Fruit fly (Drosophila melanogaster): Measurements from ENCODE around the gene mdlc.

mdlc gene

DNA sequence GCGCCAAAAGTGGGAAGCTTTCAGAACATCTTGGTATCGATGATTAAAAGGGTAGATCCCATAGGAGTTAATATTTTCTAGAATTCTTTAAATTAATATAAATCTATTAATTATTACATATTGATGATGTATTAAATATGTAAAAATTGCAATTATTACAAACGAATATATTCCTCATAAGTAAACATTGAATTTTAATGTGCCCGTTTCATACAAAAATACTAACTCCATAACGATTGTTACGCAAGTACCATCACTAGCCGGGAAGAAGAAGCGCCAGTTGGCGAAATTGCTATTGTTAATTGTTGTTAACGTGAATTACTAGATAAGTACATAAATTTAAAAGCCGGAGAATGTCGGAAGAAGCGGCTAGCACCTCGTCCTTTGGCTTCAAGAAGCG, at the start of gene mdlc:
TSS of gene mdlc (plus strand) at position 248 of the 400 bp plus-strand sequence.
- TF ChIP-seq toe (GFP tag; optimal IDR thresholded peaks at IDR 0.05) (peak; percentile 0), bab1 (GFP tag; optimal IDR thresholded peaks at IDR 0.05) (no peak), CG11617 (GFP tag; optimal IDR thresholded peaks at IDR 0.05) (peak; percentile 14), CG5204 (GFP tag; optimal IDR thresholded peaks at IDR 0.05) (peak; percentile 7), kay (GFP tag; ENCODE audit: borderline replicate concordance) (peak; percentile 28), tj (GFP tag; optimal IDR thresholded peaks at IDR 0.05) (no peak), CG7101 (tag; optimal IDR thresholded peaks at IDR 0.05) (no peak)

DNA sequence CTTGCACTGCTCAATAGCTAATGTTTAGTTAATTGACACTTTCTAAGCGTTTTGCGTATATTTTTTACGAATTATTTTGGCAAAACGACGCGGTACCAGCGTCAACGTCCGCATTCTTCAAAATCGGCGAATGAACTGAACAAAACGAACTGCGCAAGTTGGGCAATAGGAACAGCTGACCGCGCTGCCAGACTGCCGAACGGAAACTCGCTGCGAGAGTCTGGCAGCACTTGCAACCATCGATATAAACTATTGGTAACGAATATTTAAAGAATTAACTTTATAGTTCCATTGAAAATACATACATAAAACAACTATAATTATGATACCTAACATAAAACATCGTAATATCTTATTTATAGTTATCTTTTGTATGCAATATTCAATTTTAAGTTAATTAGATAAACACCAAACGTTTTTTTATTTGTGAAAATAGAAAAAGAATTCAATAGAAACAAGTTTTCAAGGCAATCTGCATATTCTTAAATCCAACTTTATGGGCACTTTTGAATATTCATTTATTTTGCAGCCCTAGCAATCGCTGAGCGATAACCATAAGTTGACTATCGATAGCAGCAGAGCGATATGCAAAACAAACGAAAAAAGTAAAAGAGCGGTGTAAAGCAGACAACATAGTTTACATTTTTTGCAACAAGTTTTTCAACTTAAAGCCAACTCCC, 49.0 kb upstream of the mdlc start, which contains the start of the genes Hs6st and MED25:
TSS of gene Hs6st (minus strand) at position 141 of the 680 bp plus-strand sequence.
TSS of gene MED25 (plus strand) at position 576 of the 680 bp plus-strand sequence.
- TF ChIP-seq bab1 (GFP tag; optimal IDR thresholded peaks at IDR 0.05), result peak; percentile 77
- no peak for TF ChIP-seq cnc (optimal IDR thresholded peaks at IDR 0.05)
- no peak for TF ChIP-seq Crg-1 (GFP tag; optimal IDR thresholded peaks at IDR 0.05)
- TF ChIP-seq cic (GFP tag; optimal IDR thresholded peaks at IDR 0.05), result no peak
- TF ChIP-seq tj (GFP tag; optimal IDR thresholded peaks at IDR 0.05), result peak; percentile 2
- TF ChIP-seq pad (GFP tag; optimal IDR thresholded peaks at IDR 0.05), result peak; percentile 40
- peak; percentile 47 for TF ChIP-seq CG5204 (GFP tag; optimal IDR thresholded peaks at IDR 0.05)
- peak; percentile 41 for TF ChIP-seq CG11617 (GFP tag; optimal IDR thresholded peaks at IDR 0.05)
- TF ChIP-seq CG7101 (tag; optimal IDR thresholded peaks at IDR 0.05), result peak; percentile 26
- peak; percentile 17 for TF ChIP-seq CG1620 (GFP tag; optimal IDR thresholded peaks at IDR 0.05)
- no peak for TF ChIP-seq Hr96 (GFP tag; optimal IDR thresholded peaks at IDR 0.05)
- TF ChIP-seq CG14711 (tag; optimal IDR thresholded peaks at IDR 0.05), result peak; percentile 68
- peak; percentile 72 for TF ChIP-seq CG12768 (GFP tag; optimal IDR thresholded peaks at IDR 0.05)
- no peak for TF ChIP-seq kay (GFP tag; ENCODE audit: borderline replicate concordance)
- peak; percentile 8 for TF ChIP-seq ovo (GFP tag; optimal IDR thresholded peaks at IDR 0.05)
- peak; percentile 40 for TF ChIP-seq Mnt (GFP tag; optimal IDR thresholded peaks at IDR 0.05)
- TF ChIP-seq CG33017 (tag; optimal IDR thresholded peaks at IDR 0.05), result no peak
- TF ChIP-seq Clk (GFP tag; optimal IDR thresholded peaks at IDR 0.05), result peak; percentile 50
- peak; percentile 42 for TF ChIP-seq toe (GFP tag; optimal IDR thresholded peaks at IDR 0.05)
- peak; percentile 50 for TF ChIP-seq CG7045 (GFP tag; optimal IDR thresholded peaks at IDR 0.05)

- TF ChIP-seq toe (GFP tag; optimal IDR thresholded peaks at IDR 0.05) (no peak), Hr96 (GFP tag; optimal IDR thresholded peaks at IDR 0.05) (no peak), CG5204 (GFP tag; optimal IDR thresholded peaks at IDR 0.05) (no peak), CG14711 (tag; optimal IDR thresholded peaks at IDR 0.05) (no peak), Clk (GFP tag; optimal IDR thresholded peaks at IDR 0.05) (no peak), ovo (GFP tag; optimal IDR thresholded peaks at IDR 0.05) (no peak), CG7101 (tag; optimal IDR thresholded peaks at IDR 0.05) (no peak), bab1 (GFP tag; optimal IDR thresholded peaks at IDR 0.05) (no peak), pad (GFP tag; optimal IDR thresholded peaks at IDR 0.05) (no peak), Mnt (GFP tag; optimal IDR thresholded peaks at IDR 0.05) (no peak), CG1620 (GFP tag; optimal IDR thresholded peaks at IDR 0.05) (no peak), CG12768 (GFP tag; optimal IDR thresholded peaks at IDR 0.05) (no peak), kay (GFP tag; ENCODE audit: borderline replicate concordance) (no peak), Crg-1 (GFP tag; optimal IDR thresholded peaks at IDR 0.05) (no peak), CG7045 (GFP tag; optimal IDR thresholded peaks at IDR 0.05) (no peak), cic (GFP tag; optimal IDR thresholded peaks at IDR 0.05) (no peak), CG11617 (GFP tag; optimal IDR thresholded peaks at IDR 0.05) (no peak), CG33017 (tag; optimal IDR thresholded peaks at IDR 0.05) (no peak)
These were observed 46.6 kb upstream of the mdlc start for dm6 chr3R:20010942-20011341.

DNA sequence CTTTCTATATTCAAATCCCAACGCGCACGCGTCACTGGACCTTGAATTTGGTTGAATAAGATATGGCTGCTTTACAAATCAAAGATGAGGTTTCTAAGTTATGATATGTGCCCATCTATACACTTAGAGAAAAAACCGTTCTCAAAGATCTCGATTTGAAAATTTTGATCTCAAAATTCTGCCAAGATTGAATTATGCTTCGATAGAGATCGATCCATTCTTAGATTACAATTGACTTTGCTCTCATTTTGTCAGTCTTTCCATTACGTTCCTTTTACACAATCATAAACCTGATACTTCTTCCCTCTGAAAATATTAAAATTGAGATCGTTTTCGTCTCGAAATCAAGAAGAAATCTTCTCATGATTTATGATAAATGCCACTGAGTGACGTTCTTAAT, 44.9 kb upstream of the mdlc start:
- no peak for TF ChIP-seq Mnt (GFP tag; optimal IDR thresholded peaks at IDR 0.05)
- TF ChIP-seq tj (GFP tag; optimal IDR thresholded peaks at IDR 0.05), result no peak
- TF ChIP-seq CG14711 (tag; optimal IDR thresholded peaks at IDR 0.05), result no peak
- TF ChIP-seq CG5204 (GFP tag; optimal IDR thresholded peaks at IDR 0.05), result no peak
- TF ChIP-seq toe (GFP tag; optimal IDR thresholded peaks at IDR 0.05), result no peak
- TF ChIP-seq ovo (GFP tag; optimal IDR thresholded peaks at IDR 0.05), result no peak
- TF ChIP-seq CG1620 (GFP tag; optimal IDR thresholded peaks at IDR 0.05), result no peak
- TF ChIP-seq Crg-1 (GFP tag; optimal IDR thresholded peaks at IDR 0.05), result no peak
- no peak for TF ChIP-seq CG33017 (tag; optimal IDR thresholded peaks at IDR 0.05)
- no peak for TF ChIP-seq bab1 (GFP tag; optimal IDR thresholded peaks at IDR 0.05)
- no peak for TF ChIP-seq pad (GFP tag; optimal IDR thresholded peaks at IDR 0.05)
- TF ChIP-seq CG11617 (GFP tag; optimal IDR thresholded peaks at IDR 0.05), result no peak
- TF ChIP-seq CG7045 (GFP tag; optimal IDR thresholded peaks at IDR 0.05), result no peak

DNA sequence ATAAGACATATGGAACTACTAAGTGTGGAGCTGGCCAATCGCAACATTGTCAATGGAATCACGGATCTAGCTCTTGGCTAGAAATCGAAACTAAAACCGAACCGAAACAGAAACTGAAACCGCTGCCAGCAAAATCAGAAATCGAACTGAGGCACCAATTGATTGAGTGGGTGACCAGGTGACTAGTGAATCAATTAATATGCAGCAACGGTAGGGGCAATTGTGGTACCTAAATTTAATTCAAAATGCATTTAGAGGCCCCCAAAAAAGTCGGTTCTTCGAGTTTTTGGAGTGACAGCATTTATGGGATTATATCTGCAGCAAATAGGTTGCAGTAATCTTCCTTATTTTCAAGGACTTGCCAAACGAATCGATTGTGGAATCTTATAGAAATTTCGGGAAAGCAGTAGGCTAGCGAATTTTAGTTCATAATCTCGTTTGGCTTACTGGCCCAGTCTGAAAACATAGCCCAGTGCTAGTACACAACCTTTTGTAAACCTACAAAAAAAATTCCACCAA, 44.1 kb upstream of the mdlc start, which contains the start of the genes CG17190 and CG4836:
TSS of gene CG17190 (minus strand) at position 101 of the 519 bp plus-strand sequence.
TSS of gene CG4836 (plus strand) at position 469 of the 519 bp plus-strand sequence.
- TF ChIP-seq Clk (GFP tag; optimal IDR thresholded peaks at IDR 0.05) (no peak), cnc (optimal IDR thresholded peaks at IDR 0.05) (no peak), tj (GFP tag; optimal IDR thresholded peaks at IDR 0.05) (no peak), pad (GFP tag; optimal IDR thresholded peaks at IDR 0.05) (no peak), CG33017 (tag; optimal IDR thresholded peaks at IDR 0.05) (no peak), CG7101 (tag; optimal IDR thresholded peaks at IDR 0.05) (no peak), Mnt (GFP tag; optimal IDR thresholded peaks at IDR 0.05) (no peak), CG11617 (GFP tag; optimal IDR thresholded peaks at IDR 0.05) (no peak), toe (GFP tag; optimal IDR thresholded peaks at IDR 0.05) (no peak), cic (GFP tag; optimal IDR thresholded peaks at IDR 0.05) (no peak), Hr96 (GFP tag; optimal IDR thresholded peaks at IDR 0.05) (no peak), bab1 (GFP tag; optimal IDR thresholded peaks at IDR 0.05) (no peak), CG14711 (tag; optimal IDR thresholded peaks at IDR 0.05) (no peak), CG7045 (GFP tag; optimal IDR thresholded peaks at IDR 0.05) (no peak), Crg-1 (GFP tag; optimal IDR thresholded peaks at IDR 0.05) (no peak)

Data from whole organism, adult.